Worm (Caenorhabditis elegans) whole organism, young adult: ENCODE data around the gene gly-7.

Experiments
- D2030.7 ChIP-seq: fragments of 200-800 bp; sonication (Bioruptor generic); IDR thresholded peaks from 2 replicates; pipeline ENCODE4 v1.3.6; 2022; ENCODE audit warnings: missing genetic modification reagents, missing genetic modification characterization, missing compliant biosample characterization
- F10E7.11 ChIP-seq: sonication (generic microtip); optimal IDR thresholded peaks from 2 replicates; lab custom pipeline; 2017; ENCODE audit warnings: mild to moderate bottlenecking, missing genetic modification characterization, moderate library complexity, missing compliant biosample characterization
- F23B12.7 ChIP-seq: sonication (generic microtip); optimal IDR thresholded peaks from 2 replicates; lab custom pipeline; 2017; ENCODE audit warnings: missing genetic modification characterization, mild to moderate bottlenecking, missing compliant biosample characterization, antibody characterized with exemption, moderate library complexity; ENCODE audit not compliant: insufficient read depth
- F33H1.4 ChIP-seq: fragments of 200-800 bp; sonication (Bioruptor generic); IDR thresholded peaks from 2 replicates; pipeline ENCODE4 v1.3.6; 2022; ENCODE audit warnings: missing genetic modification reagents, missing genetic modification characterization, missing compliant biosample characterization
- F37B4.10 ChIP-seq: fragments of 200-800 bp; sonication (Bioruptor generic); IDR thresholded peaks from 2 replicates; pipeline ENCODE4 v1.3.6; 2022; ENCODE audit warnings: missing genetic modification characterization, missing compliant biosample characterization
- F49E8.2 ChIP-seq: sonication (generic microtip); optimal IDR thresholded peaks from 3 replicates; lab custom pipeline; 2017; ENCODE audit warnings: missing genetic modification characterization, mild to moderate bottlenecking, missing compliant biosample characterization, antibody characterized with exemption, moderate library complexity; ENCODE audit not compliant: insufficient read depth
- F52B5.7 ChIP-seq: sonication (generic microtip); optimal IDR thresholded peaks from 2 replicates; lab custom pipeline; 2016; ENCODE audit warnings: mild to moderate bottlenecking, missing genetic modification characterization, missing compliant biosample characterization
- F57C9.4 ChIP-seq: sonication (generic microtip); optimal IDR thresholded peaks from 2 replicates; lab custom pipeline; 2017; ENCODE audit warnings: mild to moderate bottlenecking, missing genetic modification characterization, missing compliant biosample characterization
- K12H6.12 ChIP-seq: fragments of 200-800 bp; sonication (Bioruptor generic); optimal IDR thresholded peaks from 2 replicates; lab custom pipeline; 2018; ENCODE audit warnings: mild to moderate bottlenecking, missing genetic modification characterization, missing compliant biosample characterization
- Y53G8AR.9 ChIP-seq: fragments of 200-800 bp; sonication (Bioruptor generic); conservative IDR thresholded peaks from 2 replicates; pipeline ENCODE4 v1.3.6; 2022; ENCODE audit warnings: missing genetic modification reagents, missing genetic modification characterization, missing compliant biosample characterization
- Y95B8A.8 ChIP-seq: fragments of 200-800 bp; sonication (Bioruptor generic); IDR thresholded peaks from 2 replicates; pipeline ENCODE4 v1.3.6; 2022; ENCODE audit warnings: missing genetic modification reagents, missing genetic modification characterization, missing compliant biosample characterization
- attf-3 ChIP-seq: fragments of 200-800 bp; sonication (Bioruptor generic); conservative IDR thresholded peaks from 2 replicates; pipeline ENCODE4 v1.3.6; 2022; ENCODE audit warnings: missing genetic modification reagents, missing genetic modification characterization, missing compliant biosample characterization
- bed-1 ChIP-seq: fragments of 200-800 bp; sonication (Bioruptor generic); IDR thresholded peaks from 2 replicates; pipeline ENCODE4 v1.3.6; 2022; ENCODE audit warnings: missing genetic modification reagents, missing genetic modification characterization, missing compliant biosample characterization
- bed-2 ChIP-seq: fragments of 200-800 bp; sonication (Bioruptor generic); IDR thresholded peaks from 2 replicates; pipeline ENCODE4 v1.3.6; 2022; ENCODE audit warnings: missing genetic modification reagents, missing genetic modification characterization, missing compliant biosample characterization
- ccch-3 ChIP-seq: fragments of 200-800 bp; sonication (Bioruptor generic); optimal IDR thresholded peaks from 2 replicates; lab custom pipeline; 2018; ENCODE audit warnings: mild to moderate bottlenecking, missing genetic modification characterization, missing compliant biosample characterization
- cebp-1 ChIP-seq, 2 experiments: fragments of 200-800 bp in 1 of 2; sonication (Bioruptor generic) in 1 of 2; sonication (generic microtip) in 1 of 2; IDR thresholded peaks in 1 of 2; optimal IDR thresholded peaks in 1 of 2; 2 replicates each; pipeline versions ENCODE4 v1.3.6 to Lab custom; 2017 to 2022; ENCODE audit warnings: missing compliant biosample characterization in 2 of 2, missing genetic modification characterization in 2 of 2, mild to moderate bottlenecking in 1 of 2, missing genetic modification reagents in 1 of 2, moderate library complexity in 1 of 2
- ceh-91 ChIP-seq: fragments of 200-800 bp; sonication (Bioruptor generic); IDR thresholded peaks from 2 replicates; pipeline ENCODE4 v1.3.6; 2022; ENCODE audit warnings: missing genetic modification reagents, missing genetic modification characterization, missing compliant biosample characterization
- dox-1 ChIP-seq: fragments of 200-800 bp; sonication (Bioruptor generic); IDR thresholded peaks from 2 replicates; pipeline ENCODE4 v1.3.6; 2022; ENCODE audit warnings: missing genetic modification reagents, missing genetic modification characterization, missing compliant biosample characterization
- hlh-26 ChIP-seq: fragments of 200-800 bp; sonication (Bioruptor generic); conservative IDR thresholded peaks from 2 replicates; pipeline ENCODE4 v1.3.6; 2022; ENCODE audit warnings: missing genetic modification reagents, missing genetic modification characterization, missing compliant biosample characterization
- hrde-1 ChIP-seq: sonication (generic microtip); optimal IDR thresholded peaks from 2 replicates; lab custom pipeline; 2016; ENCODE audit warnings: missing genetic modification characterization, mild to moderate bottlenecking, missing compliant biosample characterization, moderate library complexity, missing genotype, missing genetic modification reagents, borderline replicate concordance
- hsf-1 ChIP-seq: fragments of 200-800 bp; sonication (Bioruptor generic); IDR thresholded peaks from 2 replicates; pipeline ENCODE4 v1.3.6; 2022; ENCODE audit warnings: missing genetic modification reagents, missing genetic modification characterization, missing compliant biosample characterization
- let-526 ChIP-seq: fragments of 200-800 bp; sonication (Bioruptor generic); IDR thresholded peaks from 2 replicates; pipeline ENCODE4 v1.3.6; 2022; ENCODE audit warnings: missing genetic modification reagents, missing genetic modification characterization, missing compliant biosample characterization
- let-607 ChIP-seq, 2 experiments: fragments of 200-800 bp in 1 of 2; sonication (Bioruptor generic) in 1 of 2; sonication (generic microtip) in 1 of 2; optimal IDR thresholded peaks; 2 replicates each; lab custom pipeline; 2016 to 2018; ENCODE audit warnings: mild to moderate bottlenecking in 2 of 2, missing compliant biosample characterization in 2 of 2, missing genetic modification characterization in 2 of 2, moderate library complexity in 2 of 2, missing genotype in 1 of 2
- lin-26 ChIP-seq: fragments of 200-800 bp; sonication (Bioruptor generic); IDR thresholded peaks from 2 replicates; pipeline ENCODE4 v1.3.6; 2022; ENCODE audit warnings: missing genetic modification reagents, missing genetic modification characterization, missing compliant biosample characterization
- lin-35 ChIP-seq, 3 experiments: fragments of 150-350 bp in 2 of 3; sonication (generic microtip) in 1 of 3; optimal IDR thresholded peaks; 2 replicates each; lab custom pipeline; 2014 to 2018; ENCODE audit warnings: missing biosample characterization in 3 of 3, missing genetic modification characterization in 3 of 3, missing genetic modification reagents in 3 of 3
- lir-1 ChIP-seq: fragments of 200-800 bp; sonication (Bioruptor generic); conservative IDR thresholded peaks from 2 replicates; pipeline ENCODE4 v1.3.6; 2022; ENCODE audit warnings: missing genetic modification reagents, missing genetic modification characterization, missing compliant biosample characterization
- madf-3 ChIP-seq: fragments of 200-800 bp; sonication (Bioruptor generic); IDR thresholded peaks from 2 replicates; pipeline ENCODE4 v1.3.6; 2022; ENCODE audit warnings: missing genetic modification reagents, missing genetic modification characterization, missing compliant biosample characterization
- mcd-1 ChIP-seq: fragments of 200-800 bp; sonication (Bioruptor generic); IDR thresholded peaks from 2 replicates; pipeline ENCODE4 v1.3.6; 2022; ENCODE audit warnings: missing genetic modification reagents, missing genetic modification characterization, missing compliant biosample characterization
- mes-4 ChIP-seq: sonication (generic microtip); optimal IDR thresholded peaks from 2 replicates; lab custom pipeline; 2016; ENCODE audit warnings: missing genotype, missing genetic modification characterization, missing compliant biosample characterization
- nfya-1 ChIP-seq: sonication (generic microtip); optimal IDR thresholded peaks from 2 replicates; lab custom pipeline; 2017; ENCODE audit warnings: antibody characterized with exemption, missing compliant biosample characterization, missing genetic modification characterization, borderline replicate concordance; ENCODE audit not compliant: insufficient read depth
- nfyb-1 ChIP-seq: fragments of 200-800 bp; sonication (Bioruptor generic); IDR thresholded peaks from 2 replicates; pipeline ENCODE4 v1.3.6; 2022; ENCODE audit warnings: missing genetic modification reagents, missing genetic modification characterization, missing compliant biosample characterization
- nhr-120 ChIP-seq: fragments of 200-800 bp; sonication (Bioruptor generic); IDR thresholded peaks from 2 replicates; pipeline ENCODE4 v1.3.6; 2022; ENCODE audit warnings: missing genetic modification characterization, missing compliant biosample characterization
- nhr-27 ChIP-seq: fragments of 200-800 bp; sonication (Bioruptor generic); optimal IDR thresholded peaks from 2 replicates; lab custom pipeline; 2018; ENCODE audit warnings: mild to moderate bottlenecking, missing genetic modification characterization, moderate library complexity, missing compliant biosample characterization
- rcor-1 ChIP-seq: fragments of 200-800 bp; sonication (Bioruptor generic); IDR thresholded peaks from 2 replicates; pipeline ENCODE4 v1.3.6; 2022; ENCODE audit warnings: missing genetic modification reagents, missing genetic modification characterization, missing compliant biosample characterization
- repo-1 ChIP-seq: sonication (generic microtip); optimal IDR thresholded peaks from 2 replicates; lab custom pipeline; 2017; ENCODE audit warnings: mild to moderate bottlenecking, missing genetic modification characterization, missing compliant biosample characterization
- rpc-1 ChIP-seq, 2 experiments: fragments of 150-350 bp in 1 of 2; sonication (generic microtip) in 1 of 2; optimal IDR thresholded peaks; 2 replicates each; lab custom pipeline; 2014 to 2018; ENCODE audit warnings: missing biosample characterization in 1 of 2, missing genetic modification characterization in 1 of 2, missing genetic modification reagents in 1 of 2, missing genotype in 1 of 2
- snpc-4 ChIP-seq, 5 experiments: fragments of 150-350 bp in 1 of 5; sonication (generic microtip) in 4 of 5; optimal IDR thresholded peaks; 2 replicates each; lab custom pipeline; 2014 to 2018; ENCODE audit warnings: missing genetic modification characterization in 5 of 5, missing biosample characterization in 3 of 5, antibody characterized with exemption in 2 of 5, mild to moderate bottlenecking in 2 of 5, missing compliant biosample characterization in 2 of 5, missing genotype in 2 of 5, moderate library complexity in 2 of 5, missing genetic modification reagents in 1 of 5
- sptf-2 ChIP-seq: fragments of 200-800 bp; sonication (Bioruptor generic); optimal IDR thresholded peaks from 2 replicates; lab custom pipeline; 2018; ENCODE audit warnings: mild to moderate bottlenecking, missing genetic modification characterization, missing compliant biosample characterization
- tlf-1 ChIP-seq: fragments of 200-800 bp; sonication (Bioruptor generic); optimal IDR thresholded peaks from 2 replicates; lab custom pipeline; 2018; ENCODE audit warnings: mild to moderate bottlenecking, missing genetic modification characterization, missing compliant biosample characterization
- unc-62 ChIP-seq: fragments of 150-350 bp; optimal IDR thresholded peaks from 2 replicates; lab custom pipeline; 2014; ENCODE audit warnings: missing biosample characterization, missing genetic modification reagents, missing genetic modification characterization
- xnd-1 ChIP-seq: sonication (generic microtip); optimal IDR thresholded peaks from 2 replicates; lab custom pipeline; 2016; ENCODE audit warnings: missing genotype, missing genetic modification reagents, missing genetic modification characterization, missing compliant biosample characterization
- ztf-18 ChIP-seq: sonication (generic microtip); optimal IDR thresholded peaks from 2 replicates; lab custom pipeline; 2016; ENCODE audit warnings: missing genotype, mild to moderate bottlenecking, missing genetic modification characterization, missing compliant biosample characterization
- ztf-25 ChIP-seq: fragments of 200-800 bp; sonication (Bioruptor generic); IDR thresholded peaks from 2 replicates; pipeline ENCODE4 v1.3.6; 2022; ENCODE audit warnings: missing genetic modification reagents, missing genetic modification characterization, missing compliant biosample characterization
- ztf-6 ChIP-seq: fragments of 200-800 bp; sonication (Bioruptor generic); IDR thresholded peaks from 2 replicates; pipeline ENCODE4 v1.3.6; 2022; ENCODE audit warnings: missing genetic modification reagents, missing genetic modification characterization, missing compliant biosample characterization

gly-7 gene

ce11 chrV:1821287-1821686 lies at the start of gene gly-7, which contains the start of gene mrpl-39:
gly-7 (minus strand) TSS chrV:1821323.
mrpl-39 (plus strand) TSS chrV:1821579.
- TF ChIP-seq rpc-1 (optimal IDR thresholded peaks at IDR 0.05; lab: Kevin White, UChicago), result peak; percentile 18
- no peak for TF ChIP-seq rpc-1 (tag; optimal IDR thresholded peaks at IDR 0.05; lab: Kevin White, UChicago)
- TF ChIP-seq snpc-4 (GFP tag; optimal IDR thresholded peaks at IDR 0.05; lab: Kevin White, UChicago), result no peak
- peak in 1 of 4 experiments; percentile 5 for TF ChIP-seq snpc-4 (tag; optimal IDR thresholded peaks at IDR 0.05; lab: Kevin White, UChicago)
- TF ChIP-seq mcd-1 (GFP tag; lab: Robert Waterston, UW), result peak; percentile 23; the same call in 1 of the 2 replicates
- TF ChIP-seq cebp-1 (GFP tag; IDR thresholded peaks at IDR 0.05; lab: Robert Waterston, UW), result no peak
- peak; percentile 46 for TF ChIP-seq cebp-1 (tag; optimal IDR thresholded peaks at IDR 0.05; lab: Kevin White, UChicago)
- 0 out of 2 replicates have a peak, but pooled peaks have one; percentile 17 for TF ChIP-seq dox-1
- no peak for TF ChIP-seq nfyb-1 (GFP tag; lab: Robert Waterston, UW)
- TF ChIP-seq F37B4.10 (GFP tag; lab: Robert Waterston, UW), result no peak
- no peak for TF ChIP-seq lin-26 (GFP tag; lab: Robert Waterston, UW)
- no peak for TF ChIP-seq ccch-3 (GFP tag; lab: Kevin White, UChicago)

ce11 chrV:1870515-1870940 lies 49.4 kb upstream of the gly-7 start:
- TF ChIP-seq ccch-3 (GFP tag; lab: Kevin White, UChicago) (no peak), rcor-1 (no peak), let-607 (tag; optimal IDR thresholded peaks at IDR 0.05; lab: Kevin White, UChicago) (no peak), nhr-120 (GFP tag; lab: Robert Waterston, UW) (no peak), madf-3 (peak; percentile 60; the same call in 1 of the 2 replicates), attf-3 (GFP tag; lab: Robert Waterston, UW) (no peak), nfya-1 (tag; lab: Kevin White, UChicago) (no peak), K12H6.12 (no peak), xnd-1 (tag; lab: Kevin White, UChicago) (peak; percentile 46), F10E7.11 (tag; lab: Kevin White, UChicago) (no peak), let-526 (GFP tag; lab: Robert Waterston, UW) (no peak), D2030.7 (GFP tag; lab: Robert Waterston, UW) (peak; percentile 82), bed-2 (GFP tag; lab: Robert Waterston, UW) (no peak), lin-35 (GFP tag; optimal IDR thresholded peaks at IDR 0.05; lab: Kevin White, UChicago) (no peak), F23B12.7 (tag; lab: Kevin White, UChicago) (no peak), ztf-6 (no peak), mes-4 (tag; lab: Kevin White, UChicago) (no peak), unc-62 (no peak), repo-1 (no peak), Y95B8A.8 (GFP tag; lab: Robert Waterston, UW) (0 out of 2 replicates have a peak, but pooled peaks have one; percentile 52), hsf-1 (peak; percentile 59; the same call in 1 of the 2 replicates), tlf-1 (GFP tag; lab: Kevin White, UChicago) (no peak), F49E8.2 (tag; lab: Kevin White, UChicago) (peak; percentile 54), bed-1 (GFP tag; lab: Robert Waterston, UW) (no peak), F33H1.4 (GFP tag; lab: Robert Waterston, UW) (peak; percentile 74), ceh-91 (GFP tag; lab: Robert Waterston, UW) (peak; percentile 78), Y53G8AR.9 (GFP tag; lab: Robert Waterston, UW) (peak; percentile 67; the same call in 1 of the 2 replicates), dox-1 (peak; percentile 74), F57C9.4 (tag; lab: Kevin White, UChicago) (no peak), hrde-1 (tag; lab: Kevin White, UChicago) (peak; percentile 11), sptf-2 (peak; percentile 34), hlh-26 (GFP tag; lab: Robert Waterston, UW) (no peak), ztf-25 (GFP tag; lab: Robert Waterston, UW) (peak; percentile 19; the same call in 1 of the 2 replicates), F52B5.7 (no peak), nhr-27 (tag; lab: Kevin White, UChicago) (no peak), ztf-18 (tag; lab: Kevin White, UChicago) (peak; percentile 86), lir-1 (GFP tag; lab: Robert Waterston, UW) (no peak)
